Fruit fly (Drosophila melanogaster) whole organism, embryonic: Measurements from ENCODE around the gene cpb.
A peak's percentile ranks its signal among the peaks of the same experiment; 100 is the strongest.

Source experiments
- B-H2 ChIP-seq: fragments of 200-800 bp; sonication (Bioruptor generic); optimal IDR thresholded peaks from 2 replicates; lab custom pipeline; 2018; ENCODE audit warnings: missing biosample characterization, mild to moderate bottlenecking, missing genetic modification characterization
- CG10543 ChIP-seq: fragments of 200-800 bp; sonication (Bioruptor generic); optimal IDR thresholded peaks from 3 replicates; lab custom pipeline; 2017; ENCODE audit warnings: missing biosample characterization, mild to moderate bottlenecking, missing genetic modification characterization, moderate library complexity
- CG13894 ChIP-seq: fragments of 200-800 bp; sonication (Bioruptor generic); optimal IDR thresholded peaks from 3 replicates; lab custom pipeline; 2018; ENCODE audit warnings: missing biosample characterization, mild to moderate bottlenecking, missing genetic modification characterization, moderate library complexity
- CG1602 ChIP-seq: fragments of 200-800 bp; sonication (Bioruptor generic); optimal IDR thresholded peaks from 3 replicates; lab custom pipeline; 2016; ENCODE audit warnings: missing biosample characterization, missing genetic modification characterization
- CG16863 ChIP-seq: fragments of 200-800 bp; sonication (Bioruptor generic); optimal IDR thresholded peaks from 3 replicates; lab custom pipeline; 2016; ENCODE audit warnings: missing biosample characterization, missing genetic modification characterization
- CG18262 ChIP-seq: fragments of 200-800 bp; optimal IDR thresholded peaks from 3 replicates; lab custom pipeline; 2019; ENCODE audit warnings: missing biosample characterization, mild to moderate bottlenecking, missing genetic modification characterization, moderate library complexity
- CG1832 ChIP-seq: fragments of 200-800 bp; sonication (Bioruptor generic); optimal IDR thresholded peaks from 2 replicates; lab custom pipeline; 2017; ENCODE audit warnings: missing biosample characterization, mild to moderate bottlenecking, missing genetic modification characterization, inconsistent platforms
- CG2712 ChIP-seq: fragments of 200-800 bp; optimal IDR thresholded peaks from 3 replicates; lab custom pipeline; 2019; ENCODE audit warnings: missing biosample characterization, mild to moderate bottlenecking, missing genetic modification characterization, moderate library complexity
- CG3065 ChIP-seq: fragments of 200-800 bp; sonication (Bioruptor generic); optimal IDR thresholded peaks from 2 replicates; lab custom pipeline; 2016; ENCODE audit warnings: missing biosample characterization, missing genetic modification characterization
- CG31441 ChIP-seq: fragments of 200-800 bp; sonication (Bioruptor generic); IDR thresholded peaks from 2 replicates; pipeline ENCODE4 v1.3.6; 2022; ENCODE audit warnings: missing biosample characterization, missing genetic modification characterization
- CG3726 ChIP-seq: fragments of 200-800 bp; sonication (Bioruptor generic); IDR thresholded peaks from 3 replicates; pipeline ENCODE4, ENCODE4 v1.3.6; 2022; ENCODE audit warnings: missing biosample characterization, missing genetic modification characterization
- CG4328 ChIP-seq: fragments of 200-800 bp; sonication (Bioruptor generic); optimal IDR thresholded peaks from 3 replicates; lab custom pipeline; 2017; ENCODE audit warnings: missing biosample characterization, missing genetic modification reagents, missing genetic modification characterization
- CG4360 ChIP-seq: fragments of 200-800 bp; sonication (Bioruptor generic); IDR thresholded peaks from 2 replicates; pipeline ENCODE4 v1.3.6; 2022; ENCODE audit warnings: missing biosample characterization, missing genetic modification characterization
- CG4404 ChIP-seq: fragments of 200-800 bp; sonication (Bioruptor generic); IDR thresholded peaks from 2 replicates; pipeline ENCODE4 v1.3.6; 2022; ENCODE audit warnings: missing biosample characterization, missing genetic modification characterization
- CG5953 ChIP-seq: fragments of 200-800 bp; sonication (Bioruptor generic); IDR thresholded peaks from 2 replicates; pipeline ENCODE4 v1.3.6; 2022; ENCODE audit warnings: missing biosample characterization, missing genetic modification characterization
- CG7556 ChIP-seq: fragments of 200-800 bp; sonication (Bioruptor generic); optimal IDR thresholded peaks from 2 replicates; lab custom pipeline; 2017; ENCODE audit warnings: missing biosample characterization, mild to moderate bottlenecking, missing genetic modification characterization
- CG8089 ChIP-seq: fragments of 200-800 bp; sonication (Bioruptor generic); optimal IDR thresholded peaks from 3 replicates; lab custom pipeline; 2016; ENCODE audit warnings: missing biosample characterization, missing genetic modification characterization
- CG9437 ChIP-seq: fragments of 200-800 bp; sonication (Bioruptor generic); optimal IDR thresholded peaks from 2 replicates; lab custom pipeline; 2018; ENCODE audit warnings: missing biosample characterization, mild to moderate bottlenecking, missing genetic modification characterization
- CG9797 ChIP-seq: fragments of 200-800 bp; sonication (Bioruptor generic); optimal IDR thresholded peaks from 3 replicates; lab custom pipeline; 2018; ENCODE audit warnings: missing biosample characterization, mild to moderate bottlenecking, missing genetic modification characterization
- CG9876 ChIP-seq: fragments of 200-800 bp; sonication (Bioruptor generic); optimal IDR thresholded peaks from 2 replicates; lab custom pipeline; 2016; ENCODE audit warnings: missing biosample characterization, missing genetic modification characterization
- CkIIα-i1 ChIP-seq: fragments of 200-800 bp; sonication (Bioruptor generic); IDR thresholded peaks from 2 replicates; pipeline ENCODE4 v1.3.6; 2022; ENCODE audit warnings: missing biosample characterization, missing genetic modification characterization
- Doc2 ChIP-seq: fragments of 200-800 bp; sonication (Bioruptor generic); IDR thresholded peaks from 2 replicates; pipeline ENCODE4 v1.3.6; 2022; ENCODE audit warnings: missing biosample characterization, missing genetic modification characterization
- Eip74EF ChIP-seq, 2 experiments: fragments of 200-800 bp in 1 of 2; fragments of >200 bp in 1 of 2; sonication (Bioruptor generic) in 1 of 2; optimal IDR thresholded peaks; 2 replicates each; lab custom pipeline; 2017 to 2019; ENCODE audit warnings: missing biosample characterization in 2 of 2, missing genetic modification characterization in 2 of 2, mild to moderate bottlenecking in 1 of 2, moderate library complexity in 1 of 2
- Kr ChIP-seq: fragments of 200-800 bp; sonication (Bioruptor generic); optimal IDR thresholded peaks from 2 replicates; lab custom pipeline; 2017; ENCODE audit warnings: missing biosample characterization, mild to moderate bottlenecking, missing genetic modification characterization
- Mad ChIP-seq: fragments of 200-800 bp; sonication (Bioruptor generic); optimal IDR thresholded peaks from 2 replicates; lab custom pipeline; 2016; ENCODE audit warnings: missing biosample characterization, missing genetic modification characterization
- Mes4 ChIP-seq: fragments of 200-800 bp; sonication (Bioruptor generic); optimal IDR thresholded peaks from 2 replicates; lab custom pipeline; 2016; ENCODE audit warnings: missing biosample characterization, missing genetic modification characterization
- Nf-YC ChIP-seq: fragments of 200-800 bp; optimal IDR thresholded peaks from 3 replicates; lab custom pipeline; 2019; ENCODE audit warnings: missing biosample characterization, mild to moderate bottlenecking, missing genetic modification characterization, moderate library complexity
- Side ChIP-seq: fragments of 200-800 bp; sonication (Bioruptor generic); optimal IDR thresholded peaks from 2 replicates; lab custom pipeline; 2016; ENCODE audit warnings: missing biosample characterization, missing genetic modification characterization
- Spps ChIP-seq: fragments of 200-800 bp; sonication (Bioruptor generic); optimal IDR thresholded peaks from 2 replicates; lab custom pipeline; 2018; ENCODE audit warnings: missing biosample characterization, mild to moderate bottlenecking, missing genetic modification characterization
- Ssrp ChIP-seq: fragments of 200-800 bp; sonication (Bioruptor generic); optimal IDR thresholded peaks from 2 replicates; lab custom pipeline; 2018; ENCODE audit warnings: missing biosample characterization, mild to moderate bottlenecking, missing genetic modification characterization, moderate library complexity
- Tbp ChIP-seq: fragments of >200 bp; optimal IDR thresholded peaks from 2 replicates; lab custom pipeline; 2018; ENCODE audit warnings: missing biosample characterization, missing genetic modification characterization
- Trl ChIP-seq, 3 experiments: fragments of >200 bp in 2 of 3; fragments of 200-800 bp in 1 of 3; sonication (Bioruptor generic) in 1 of 3; optimal IDR thresholded peaks; 2 replicates in 1 of 3; 3 replicates in 2 of 3; lab custom pipeline; 2016 to 2017; ENCODE audit warnings: missing biosample characterization in 1 of 3, missing genetic modification characterization in 1 of 3
- al ChIP-seq: fragments of 200-800 bp; sonication (Bioruptor generic); IDR thresholded peaks from 2 replicates; pipeline ENCODE4 v1.3.6; 2022; ENCODE audit warnings: missing biosample characterization, missing genetic modification characterization
- ap ChIP-seq: fragments of 200-800 bp; sonication (Bioruptor generic); IDR thresholded peaks from 2 replicates; pipeline ENCODE4 v1.3.6; 2022; ENCODE audit warnings: missing biosample characterization, missing genetic modification characterization
- exex ChIP-seq: fragments of 200-800 bp; sonication (Bioruptor generic); optimal IDR thresholded peaks from 4 replicates; lab custom pipeline; 2018; ENCODE audit warnings: missing biosample characterization, mild to moderate bottlenecking, missing genetic modification characterization, moderate library complexity
- gce ChIP-seq: fragments of 200-800 bp; sonication (Bioruptor generic); IDR thresholded peaks from 3 replicates; pipeline ENCODE4 v1.3.6; 2022; ENCODE audit warnings: missing biosample characterization, missing genetic modification characterization
- gfzf ChIP-seq: fragments of 200-800 bp; sonication (Bioruptor generic); optimal IDR thresholded peaks from 2 replicates; lab custom pipeline; 2016; ENCODE audit warnings: missing biosample characterization, mild to moderate bottlenecking, missing genetic modification characterization, moderate library complexity
- gsb ChIP-seq: fragments of 200-800 bp; sonication (Bioruptor generic); IDR thresholded peaks from 2 replicates; pipeline ENCODE4 v1.3.6; 2022; ENCODE audit warnings: missing biosample characterization, missing genetic modification characterization
- kay ChIP-seq: fragments of 200-800 bp; sonication (Bioruptor generic); optimal IDR thresholded peaks from 2 replicates; lab custom pipeline; 2016; ENCODE audit warnings: missing biosample characterization, missing genetic modification characterization
- klu ChIP-seq: fragments of 200-800 bp; sonication (Bioruptor generic); IDR thresholded peaks from 2 replicates; pipeline ENCODE4 v1.3.6; 2022; ENCODE audit warnings: missing biosample characterization, missing genetic modification characterization
- nerfin-2 ChIP-seq: fragments of 200-800 bp; sonication (Bioruptor generic); IDR thresholded peaks from 2 replicates; pipeline ENCODE4 v1.3.6; 2022; ENCODE audit warnings: missing biosample characterization, missing genetic modification characterization; ENCODE audit not compliant: partially characterized antibody
- nmo ChIP-seq: fragments of 200-800 bp; sonication (Bioruptor generic); optimal IDR thresholded peaks from 2 replicates; lab custom pipeline; 2018; ENCODE audit warnings: missing biosample characterization, mild to moderate bottlenecking, missing genetic modification characterization, moderate library complexity
- nom ChIP-seq: fragments of 200-800 bp; sonication (Bioruptor generic); optimal IDR thresholded peaks from 2 replicates; lab custom pipeline; 2017; ENCODE audit warnings: missing biosample characterization, missing genetic modification characterization, mild to moderate bottlenecking, moderate library complexity, missing genetic modification reagents
- odd ChIP-seq: fragments of 200-800 bp; sonication (Bioruptor generic); optimal IDR thresholded peaks from 2 replicates; lab custom pipeline; 2017; ENCODE audit warnings: missing biosample characterization, mild to moderate bottlenecking, missing genetic modification characterization
- pita ChIP-seq: fragments of 200-800 bp; sonication (Bioruptor generic); optimal IDR thresholded peaks from 2 replicates; lab custom pipeline; 2017; ENCODE audit warnings: missing biosample characterization, mild to moderate bottlenecking, missing genetic modification characterization
- pros ChIP-seq: fragments of 200-800 bp; sonication (Bioruptor generic); optimal IDR thresholded peaks from 3 replicates; lab custom pipeline; 2019; ENCODE audit warnings: missing biosample characterization, mild to moderate bottlenecking, missing genetic modification characterization, moderate library complexity
- scrt ChIP-seq: fragments of 200-800 bp; sonication (Bioruptor generic); optimal IDR thresholded peaks from 2 replicates; lab custom pipeline; 2018; ENCODE audit warnings: missing biosample characterization, mild to moderate bottlenecking, missing genetic modification characterization, moderate library complexity
- tup ChIP-seq: fragments of 200-800 bp; sonication (Bioruptor generic); optimal IDR thresholded peaks from 2 replicates; lab custom pipeline; 2016; ENCODE audit warnings: missing biosample characterization, mild to moderate bottlenecking, missing genetic modification characterization, moderate library complexity
- zen ChIP-seq: fragments of 200-800 bp; sonication (Bioruptor generic); optimal IDR thresholded peaks from 3 replicates; lab custom pipeline; 2018; ENCODE audit warnings: missing biosample characterization, mild to moderate bottlenecking, missing genetic modification characterization, moderate library complexity

Gene cpb

DNA sequence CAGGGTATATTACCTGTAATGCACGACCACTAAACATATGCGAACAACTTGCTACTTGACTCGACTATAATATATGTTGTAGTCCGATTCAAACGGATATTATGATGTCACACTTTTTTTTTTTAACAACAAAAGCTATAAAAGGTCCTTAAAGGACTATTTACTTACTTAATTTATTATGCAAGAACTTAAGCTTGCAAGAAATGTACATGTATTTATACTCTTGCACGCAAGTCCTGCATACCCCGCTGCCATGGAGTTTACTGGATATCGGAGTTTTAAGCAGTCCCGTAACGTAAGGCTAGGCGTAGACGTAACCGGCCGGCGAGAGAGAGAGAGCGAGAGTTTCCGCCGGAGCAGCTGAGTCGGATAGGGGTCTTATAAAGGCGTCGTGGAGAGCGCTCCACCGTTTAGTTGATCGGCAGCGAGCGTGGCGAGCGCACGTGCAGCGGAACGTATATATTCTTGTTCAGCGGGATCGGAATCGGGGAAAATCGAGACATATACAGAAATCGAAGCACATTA, 32.4 kb downstream of the cpb start (continued):
- TF ChIP-seq CG5953 (GFP tag; lab: Robert Waterston, UW) (peak; percentile 71; the same call in 1 of the 2 replicates), Ssrp (tag; lab: Kevin White, UChicago) (peak; percentile 89), Nf-YC (tag; lab: Kevin White, UChicago) (no peak), exex (tag; lab: Kevin White, UChicago) (peak; percentile 21), nmo (peak; percentile 93), klu (peak; percentile 85), CG1602 (GFP tag; lab: Kevin White, UChicago) (peak; percentile 91), B-H2 (no peak), al (GFP tag; lab: Robert Waterston, UW) (peak; percentile 76; the same call in 1 of the 2 replicates), nom (GFP tag; lab: Kevin White, UChicago) (peak; percentile 12), kay (GFP tag; lab: Kevin White, UChicago) (peak; percentile 83), odd (peak; percentile 61), tup (GFP tag; lab: Kevin White, UChicago) (peak; percentile 79), pros (no peak), gsb (no peak), Spps (peak; percentile 55), gce (GFP tag; lab: Robert Waterston, UW) (peak; percentile 59), CG3726 (GFP tag; lab: Robert Waterston, UW) (peak; percentile 59; the same call in 2 of the 3 replicates), Tbp (GFP tag; lab: Kevin White, UChicago) (no peak), CG13894 (peak; percentile 87), CG16863 (peak; percentile 92), CG2712 (tag; lab: Kevin White, UChicago) (peak; percentile 92), Side (GFP tag; lab: Kevin White, UChicago) (peak; percentile 88), CG4328 (GFP tag; lab: Kevin White, UChicago) (no peak), Doc2 (GFP tag; lab: Robert Waterston, UW) (peak; percentile 42; the same call in 1 of the 2 replicates), CG4360 (GFP tag; lab: Robert Waterston, UW) (no peak; the same call in 1 of the 2 replicates), Trl (optimal IDR thresholded peaks at IDR 0.05; lab: Kevin White, UChicago) (peak; percentile 80 to 90), Trl (GFP tag; optimal IDR thresholded peaks at IDR 0.05; lab: Kevin White, UChicago) (peak; percentile 88), scrt (GFP tag; lab: Kevin White, UChicago) (peak; percentile 67), CG4404 (GFP tag; lab: Robert Waterston, UW) (peak; percentile 89), nerfin-2 (GFP tag; lab: Robert Waterston, UW) (no peak), gfzf (GFP tag; lab: Kevin White, UChicago) (no peak), Mes4 (GFP tag; lab: Kevin White, UChicago) (peak; percentile 73), CG31441 (GFP tag; lab: Robert Waterston, UW) (peak; percentile 89), CkIIα-i1 (GFP tag; lab: Robert Waterston, UW) (peak; percentile 13; the same call in 1 of the 2 replicates), CG8089 (peak; percentile 89), CG9876 (GFP tag; lab: Kevin White, UChicago) (peak; percentile 84), pita (GFP tag; lab: Kevin White, UChicago) (no peak), CG7556 (GFP tag; lab: Kevin White, UChicago) (peak; percentile 89), CG9437 (peak; percentile 99), CG9797 (GFP tag; lab: Kevin White, UChicago) (no peak), Kr (no peak), ap (GFP tag; lab: Robert Waterston, UW) (peak; percentile 71), zen (tag; lab: Kevin White, UChicago) (peak; percentile 82), CG3065 (GFP tag; lab: Kevin White, UChicago) (peak; percentile 53), Eip74EF (GFP tag; optimal IDR thresholded peaks at IDR 0.05; lab: Kevin White, UChicago) (peak in 1 of 2 experiments; percentile 84), Mad (GFP tag; lab: Kevin White, UChicago) (peak; percentile 86), CG10543 (GFP tag; lab: Kevin White, UChicago) (peak; percentile 27), CG1832 (GFP tag; lab: Kevin White, UChicago) (no peak), CG18262 (peak; percentile 90)
